Worm (Caenorhabditis elegans): ENCODE results near the gene fbxb-41.
"Not testable (repeated sequence)": the region's sequence is repeated elsewhere in the genome, so short reads cannot be mapped to it uniquely, and the experiment has no call there.

- not testable (repeated sequence) for TF ChIP-seq him-1 (tag; optimal IDR thresholded peaks at IDR 0.05); nfyb-1 (GFP tag; IDR thresholded peaks at IDR 0.05); bed-1 (GFP tag; IDR thresholded peaks at IDR 0.05); efl-1 (GFP tag; optimal IDR thresholded peaks at IDR 0.05); F55B11.4 (tag; optimal IDR thresholded peaks at IDR 0.05; ENCODE audit: borderline replicate concordance, insufficient read depth)
Measured at ce11 chrII:1034457-1034856, 7.7 kb downstream of the fbxb-41 start.

Measured in whole organism, young adult.